Fruit fly (Drosophila melanogaster): ENCODE results near the gene CG42590.

Gene CG42590

dm6 chr3L:8018665-8019070, 50.4 kb downstream of the CG42590 start:
- TF ChIP-seq Dll (optimal IDR thresholded peaks at IDR 0.05) (no peak), usp (GFP tag; optimal IDR thresholded peaks at IDR 0.05) (no peak), psq (optimal IDR thresholded peaks at IDR 0.05) (no peak), CG8478 (optimal IDR thresholded peaks at IDR 0.05) (no peak), pan (optimal IDR thresholded peaks at IDR 0.05) (no peak), EcR (GFP tag; optimal IDR thresholded peaks at IDR 0.05) (no peak)
